Fruit fly (Drosophila melanogaster): ENCODE data around the gene CG42376.

DNA sequence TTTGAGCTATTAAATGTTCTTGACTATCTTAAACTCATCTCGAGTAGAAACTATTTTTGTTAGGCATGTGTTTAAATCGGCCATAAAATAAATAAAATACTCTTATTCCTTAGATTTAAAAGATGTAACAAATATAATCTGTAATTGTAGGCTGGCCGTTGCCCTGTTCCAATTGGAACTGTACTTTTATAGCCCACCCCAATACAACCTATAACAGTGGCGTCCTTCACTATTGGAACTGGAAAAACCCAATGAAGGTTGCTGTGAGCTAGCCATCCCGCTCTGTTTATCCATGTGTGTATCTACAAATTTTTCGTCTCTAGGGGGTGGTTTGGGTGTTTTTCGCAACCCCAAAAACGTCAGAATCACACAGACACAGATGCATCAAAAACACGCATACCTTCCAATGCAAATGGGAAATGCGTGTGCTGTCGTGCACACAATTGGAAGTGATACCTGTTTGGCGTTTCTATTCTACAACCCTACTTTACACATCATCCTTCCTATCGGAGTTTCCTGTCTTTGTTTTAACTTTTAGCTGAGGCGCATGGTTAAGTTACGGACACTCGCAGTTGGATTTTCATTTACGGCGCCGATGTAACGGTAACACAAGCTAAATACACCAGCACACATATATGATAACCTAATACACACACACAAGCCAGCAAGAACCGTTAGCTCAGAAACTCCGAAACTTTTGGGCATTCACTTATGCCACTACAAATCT is 23.9 kb downstream of the CG42376 start:
- TF ChIP-seq Deaf1 (tag; optimal IDR thresholded peaks at IDR 0.05) (no peak), Lpt (GFP tag; optimal IDR thresholded peaks at IDR 0.05) (no peak), Lim3 (GFP tag; IDR thresholded peaks at IDR 0.05) (no peak), Gug (GFP tag; IDR thresholded peaks at IDR 0.05) (no peak), prd (optimal IDR thresholded peaks at IDR 0.05) (no peak), prd (GFP tag; IDR thresholded peaks at IDR 0.05) (no peak), hbn (GFP tag; IDR thresholded peaks at IDR 0.05; ENCODE audit: partially characterized antibody) (no peak), pan (optimal IDR thresholded peaks at IDR 0.05) (no peak), pan (GFP tag; optimal IDR thresholded peaks at IDR 0.05 in 1 of 2, IDR thresholded peaks at IDR 0.05 in 1 of 2) (no peak)

Measured in whole organism, embryonic.